Worm (Caenorhabditis elegans) whole organism, L3 larva: ENCODE data around the gene swt-3.

ENCODE experiments used
- aly-2 ChIP-seq: fragments of 150-350 bp; optimal IDR thresholded peaks from 2 replicates; lab custom pipeline; 2014; ENCODE audit warnings: missing biosample characterization, missing genetic modification characterization
- ceh-16 ChIP-seq: sonication (generic microtip); optimal IDR thresholded peaks from 2 replicates; lab custom pipeline; 2017; ENCODE audit warnings: missing biosample characterization, missing genetic modification characterization
- ceh-82 ChIP-seq: fragments of 150-350 bp; optimal IDR thresholded peaks from 2 replicates; lab custom pipeline; 2014; ENCODE audit warnings: missing biosample characterization, missing genetic modification characterization
- daf-12 ChIP-seq: fragments of 150-350 bp; optimal IDR thresholded peaks from 2 replicates; lab custom pipeline; 2014; ENCODE audit warnings: missing biosample characterization, missing genetic modification reagents, missing genetic modification characterization
- egl-27 ChIP-seq: sonication (generic microtip); optimal IDR thresholded peaks from 4 replicates; lab custom pipeline; 2017; ENCODE audit warnings: missing biosample characterization, missing genetic modification reagents, missing genetic modification characterization
- egl-5 ChIP-seq: fragments of 150-350 bp; optimal IDR thresholded peaks from 2 replicates; lab custom pipeline; 2017; ENCODE audit warnings: missing biosample characterization, missing genetic modification reagents, missing genetic modification characterization, inconsistent platforms
- elt-1 ChIP-seq: fragments of 150-350 bp; optimal IDR thresholded peaks from 2 replicates; lab custom pipeline; 2014; ENCODE audit warnings: missing biosample characterization, missing genetic modification characterization
- elt-2 ChIP-seq: sonication (generic microtip); optimal IDR thresholded peaks from 2 replicates; lab custom pipeline; 2016; ENCODE audit warnings: missing genetic modification reagents, mild to moderate bottlenecking, missing genetic modification characterization, missing compliant biosample characterization
- elt-3 ChIP-seq, 3 experiments: fragments of 150-350 bp in 1 of 3; sonication (generic microtip) in 2 of 3; optimal IDR thresholded peaks; 2 replicates in 2 of 3; 4 replicates in 1 of 3; lab custom pipeline; 2014 to 2017; ENCODE audit warnings: missing biosample characterization in 3 of 3, missing genetic modification characterization in 3 of 3
- fkh-10 ChIP-seq: sonication (generic microtip); optimal IDR thresholded peaks from 2 replicates; lab custom pipeline; 2017; ENCODE audit warnings: missing biosample characterization, missing genetic modification reagents, missing genetic modification characterization
- jun-1 ChIP-seq: fragments of 150-350 bp; optimal IDR thresholded peaks from 2 replicates; lab custom pipeline; 2014; ENCODE audit warnings: missing biosample characterization, missing genetic modification reagents, missing genetic modification characterization
- lin-39 ChIP-seq: fragments of 150-350 bp; optimal IDR thresholded peaks from 2 replicates; lab custom pipeline; 2018; ENCODE audit warnings: missing biosample characterization, missing genetic modification reagents, missing genetic modification characterization
- lsy-12 ChIP-seq: sonication (generic microtip); optimal IDR thresholded peaks from 2 replicates; lab custom pipeline; 2016; ENCODE audit warnings: mild to moderate bottlenecking, missing genetic modification characterization, missing compliant biosample characterization
- mdl-1 ChIP-seq: fragments of 150-350 bp; optimal IDR thresholded peaks from 2 replicates; lab custom pipeline; 2014; ENCODE audit warnings: missing biosample characterization, missing genetic modification characterization
- nhr-11 ChIP-seq: fragments of 150-350 bp; optimal IDR thresholded peaks from 2 replicates; lab custom pipeline; 2014; ENCODE audit warnings: missing biosample characterization, missing genetic modification characterization
- nhr-12 ChIP-seq: fragments of 150-350 bp; optimal IDR thresholded peaks from 2 replicates; lab custom pipeline; 2014; ENCODE audit warnings: missing biosample characterization, missing genetic modification characterization
- nhr-23 ChIP-seq: fragments of 150-350 bp; optimal IDR thresholded peaks from 2 replicates; lab custom pipeline; 2014; ENCODE audit warnings: missing biosample characterization, missing genetic modification reagents, missing genetic modification characterization
- nhr-237 ChIP-seq: fragments of 150-350 bp; optimal IDR thresholded peaks from 2 replicates; lab custom pipeline; 2014; ENCODE audit warnings: missing biosample characterization, missing genetic modification characterization
- nhr-25 ChIP-seq: sonication (generic microtip); optimal IDR thresholded peaks from 2 replicates; lab custom pipeline; 2017; ENCODE audit warnings: missing biosample characterization, missing genetic modification characterization
- nhr-28 ChIP-seq: fragments of 150-350 bp; optimal IDR thresholded peaks from 2 replicates; lab custom pipeline; 2014; ENCODE audit warnings: missing biosample characterization, missing genetic modification characterization
- nhr-67 ChIP-seq: fragments of 150-350 bp; optimal IDR thresholded peaks from 2 replicates; lab custom pipeline; 2014; ENCODE audit warnings: missing biosample characterization, missing genetic modification characterization
- nhr-77 ChIP-seq: fragments of 150-350 bp; optimal IDR thresholded peaks from 2 replicates; lab custom pipeline; 2014; ENCODE audit warnings: missing biosample characterization, missing genetic modification characterization
- pha-4 ChIP-seq: fragments of 150-350 bp; optimal IDR thresholded peaks from 2 replicates; lab custom pipeline; 2014; ENCODE audit warnings: missing biosample characterization, missing genetic modification reagents, missing genetic modification characterization
- pqm-1 ChIP-seq: fragments of 150-350 bp; optimal IDR thresholded peaks from 2 replicates; lab custom pipeline; 2017; ENCODE audit warnings: missing biosample characterization, missing genetic modification characterization, inconsistent platforms
- sea-2 ChIP-seq: fragments of 150-350 bp; sonication (generic microtip); optimal IDR thresholded peaks from 4 replicates; lab custom pipeline; 2014; ENCODE audit warnings: missing biosample characterization, missing genetic modification reagents, missing genetic modification characterization
- skn-1 ChIP-seq: fragments of 150-350 bp; optimal IDR thresholded peaks from 2 replicates; lab custom pipeline; 2014; ENCODE audit warnings: missing biosample characterization, missing genetic modification characterization
- unc-39 ChIP-seq: sonication (generic microtip); optimal IDR thresholded peaks from 4 replicates; lab custom pipeline; 2017; ENCODE audit warnings: missing biosample characterization, missing genetic modification characterization
- unc-62 ChIP-seq: fragments of 150-350 bp; sonication (generic microtip); optimal IDR thresholded peaks from 4 replicates; lab custom pipeline; 2014; ENCODE audit warnings: missing biosample characterization, missing genetic modification reagents, missing genetic modification characterization
- ztf-4 ChIP-seq: fragments of 150-350 bp; optimal IDR thresholded peaks from 2 replicates; lab custom pipeline; 2014; ENCODE audit warnings: missing biosample characterization, missing genetic modification characterization

Gene swt-3

ce11 chrIV:10815950-10816349, 35.5 kb upstream of the swt-3 start:
- peak; percentile 78 for TF ChIP-seq nhr-25 (tag; lab: Kevin White, UChicago)
- TF ChIP-seq unc-62 (GFP tag; lab: Kevin White, UChicago): no peak

- TF ChIP-seq egl-5 (tag; lab: Kevin White, UChicago) (peak; percentile 59), ceh-16 (tag; lab: Kevin White, UChicago) (no peak), nhr-23 (no peak)
Measured at ce11 chrIV:10812099-10812498, 31.6 kb upstream of the swt-3 start, which contains the start of gene miz-1. miz-1 (plus strand) TSS chrIV:10812399.

ce11 chrIV:10811388-10811787, 30.9 kb upstream of the swt-3 start:
- TF ChIP-seq elt-3 (tag; optimal IDR thresholded peaks at IDR 0.05; lab: Kevin White, UChicago) (no peak), sea-2 (GFP tag; lab: Kevin White, UChicago) (no peak), elt-1 (no peak), unc-39 (tag; lab: Kevin White, UChicago) (no peak), nhr-11 (tag; lab: Kevin White, UChicago) (no peak), pha-4 (tag; lab: Kevin White, UChicago) (peak; percentile 5)

- TF ChIP-seq pqm-1 (tag; lab: Kevin White, UChicago) (peak; percentile 95), pha-4 (tag; lab: Kevin White, UChicago) (peak; percentile 15), elt-2 (tag; lab: Kevin White, UChicago) (peak; percentile 78), ceh-82 (tag; lab: Kevin White, UChicago) (no peak), skn-1 (tag; lab: Kevin White, UChicago) (peak; percentile 7)
- TF ChIP-seq, all 47 proteins: peak for 4
Measured at ce11 chrIV:10810820-10811219, 30.3 kb upstream of the swt-3 start.

- TF ChIP-seq nhr-67 (tag; lab: Kevin White, UChicago) (no peak), ceh-82 (tag; lab: Kevin White, UChicago) (no peak), nhr-28 (tag; lab: Kevin White, UChicago) (no peak), lin-39 (no peak), nhr-237 (no peak), nhr-77 (tag; lab: Kevin White, UChicago) (no peak), lsy-12 (tag; lab: Kevin White, UChicago) (no peak), nhr-12 (tag; lab: Kevin White, UChicago) (no peak), daf-12 (tag; lab: Kevin White, UChicago) (no peak), ztf-4 (tag; lab: Kevin White, UChicago) (no peak), nhr-25 (tag; lab: Kevin White, UChicago) (no peak), egl-27 (tag; lab: Kevin White, UChicago) (no peak), elt-1 (no peak), sea-2 (GFP tag; lab: Kevin White, UChicago) (no peak), jun-1 (tag; lab: Kevin White, UChicago) (no peak), unc-39 (tag; lab: Kevin White, UChicago) (no peak), fkh-10 (GFP tag; lab: Kevin White, UChicago) (no peak), nhr-11 (tag; lab: Kevin White, UChicago) (no peak), unc-62 (GFP tag; lab: Kevin White, UChicago) (no peak)
Measured at ce11 chrIV:10803973-10804372, 23.5 kb upstream of the swt-3 start.

ce11 chrIV:10799354-10799753, 18.9 kb upstream of the swt-3 start, which contains the start of gene zipt-2.1:
zipt-2.1 (plus strand) TSS chrIV:10799654.
- TF ChIP-seq ceh-16 (tag; lab: Kevin White, UChicago) (no peak), nhr-12 (tag; lab: Kevin White, UChicago) (no peak), fkh-10 (GFP tag; lab: Kevin White, UChicago) (no peak), elt-3 (tag; optimal IDR thresholded peaks at IDR 0.05; lab: Kevin White, UChicago) (no peak), aly-2 (tag; lab: Kevin White, UChicago) (no peak), mdl-1 (tag; lab: Kevin White, UChicago) (no peak), sea-2 (GFP tag; lab: Kevin White, UChicago) (no peak), nhr-23 (no peak), lin-39 (no peak)

ce11 chrIV:10798604-10799003, 18.1 kb upstream of the swt-3 start:
- TF ChIP-seq nhr-67 (tag; lab: Kevin White, UChicago): no peak
- peak; percentile 30 for TF ChIP-seq pqm-1 (tag; lab: Kevin White, UChicago)
- TF ChIP-seq elt-2 (tag; lab: Kevin White, UChicago): peak; percentile 40
